Worm (Caenorhabditis elegans) whole organism, late embryonic: ENCODE measurements around the gene Y62H9A.2.

Source experiments
- C08G9.2 ChIP-seq: sonication (generic microtip); optimal IDR thresholded peaks from 2 replicates; lab custom pipeline; 2016; ENCODE audit warnings: mild to moderate bottlenecking, missing genetic modification characterization, moderate library complexity, missing compliant biosample characterization
- C38D4.7 ChIP-seq: fragments of 200-800 bp; sonication (Bioruptor generic); optimal IDR thresholded peaks from 2 replicates; lab custom pipeline; 2018; ENCODE audit warnings: mild to moderate bottlenecking, missing genetic modification characterization, moderate library complexity, missing compliant biosample characterization
- F13H6.1 ChIP-seq: sonication (generic microtip); optimal IDR thresholded peaks from 2 replicates; lab custom pipeline; 2016; ENCODE audit warnings: missing genetic modification characterization, missing compliant biosample characterization
- T23F11.4 ChIP-seq: fragments of 200-800 bp; sonication (Bioruptor generic); optimal IDR thresholded peaks from 2 replicates; lab custom pipeline; 2018; ENCODE audit warnings: mild to moderate bottlenecking, missing genetic modification characterization, missing compliant biosample characterization
- ama-1 ChIP-seq: fragments of 150-350 bp; optimal IDR thresholded peaks from 2 replicates; lab custom pipeline; 2014
- ceh-18 ChIP-seq: sonication (generic microtip); optimal IDR thresholded peaks from 2 replicates; lab custom pipeline; 2016; ENCODE audit warnings: missing genetic modification characterization, missing compliant biosample characterization
- fkh-10 ChIP-seq: fragments of 150-350 bp; optimal IDR thresholded peaks from 2 replicates; lab custom pipeline; 2014; ENCODE audit warnings: missing biosample characterization, missing genetic modification reagents, missing genetic modification characterization
- pha-2 ChIP-seq: sonication (generic microtip); optimal IDR thresholded peaks from 2 replicates; lab custom pipeline; 2017; ENCODE audit warnings: mild to moderate bottlenecking, missing genetic modification characterization, missing compliant biosample characterization
- pha-4 ChIP-seq: fragments of 150-350 bp; optimal IDR thresholded peaks from 2 replicates; lab custom pipeline; 2018; ENCODE audit warnings: missing biosample characterization, missing genetic modification reagents, missing genetic modification characterization
- pqm-1 ChIP-seq: sonication (generic microtip); optimal IDR thresholded peaks from 2 replicates; lab custom pipeline; 2016; ENCODE audit warnings: missing genetic modification characterization, missing compliant biosample characterization
- rnt-1 ChIP-seq: sonication (generic microtip); optimal IDR thresholded peaks from 2 replicates; lab custom pipeline; 2016; ENCODE audit warnings: missing genetic modification characterization, missing compliant biosample characterization
- tbx-2 ChIP-seq: sonication (generic microtip); optimal IDR thresholded peaks from 2 replicates; lab custom pipeline; 2016; ENCODE audit warnings: missing genetic modification characterization, missing compliant biosample characterization
- zip-5 ChIP-seq: sonication (generic microtip); optimal IDR thresholded peaks from 2 replicates; lab custom pipeline; 2016; ENCODE audit warnings: missing genetic modification characterization, missing compliant biosample characterization

ce11 chrX:11865083-11865482, 12.9 kb downstream of the Y62H9A.2 start, which contains the start of gene F54F7.6:
- TF ChIP-seq pha-4 (no peak), pqm-1 (tag; lab: Kevin White, UChicago) (no peak), pha-2 (tag; lab: Kevin White, UChicago) (no peak), tbx-2 (tag; lab: Kevin White, UChicago) (no peak), zip-5 (no peak), C08G9.2 (no peak), ama-1 (lab: Kevin White, UChicago) (no peak), F13H6.1 (tag; lab: Kevin White, UChicago) (no peak), T23F11.4 (GFP tag; lab: Kevin White, UChicago) (no peak), fkh-10 (GFP tag; lab: Kevin White, UChicago) (no peak), ceh-18 (tag; lab: Kevin White, UChicago) (no peak), C38D4.7 (GFP tag; lab: Kevin White, UChicago) (no peak), rnt-1 (tag; lab: Kevin White, UChicago) (no peak)
